Worm (Caenorhabditis elegans) whole organism, late embryonic: Measurements from ENCODE around the gene C45G7.13.

Experiments
- F13H6.1 ChIP-seq: sonication (generic microtip); optimal IDR thresholded peaks from 2 replicates; lab custom pipeline; 2016; ENCODE audit warnings: missing genetic modification characterization, missing compliant biosample characterization
- K09A11.1 ChIP-seq: sonication (generic microtip); optimal IDR thresholded peaks from 2 replicates; lab custom pipeline; 2017; ENCODE audit warnings: antibody characterized with exemption, mild to moderate bottlenecking, missing genetic modification characterization, missing compliant biosample characterization; ENCODE audit not compliant: insufficient read depth
- ama-1 ChIP-seq: fragments of 150-350 bp; optimal IDR thresholded peaks from 2 replicates; lab custom pipeline; 2014
- ceh-45 ChIP-seq: fragments of 200-800 bp; sonication (Bioruptor generic); IDR thresholded peaks from 2 replicates; pipeline ENCODE4 v1.3.6; 2022; ENCODE audit warnings: missing genetic modification reagents, missing genetic modification characterization, missing compliant biosample characterization
- dve-1 ChIP-seq: sonication (generic microtip); optimal IDR thresholded peaks from 2 replicates; lab custom pipeline; 2017; ENCODE audit warnings: antibody characterized with exemption, mild to moderate bottlenecking, missing genetic modification characterization, missing compliant biosample characterization
- hlh-15 ChIP-seq: sonication (generic microtip); optimal IDR thresholded peaks from 2 replicates; lab custom pipeline; 2016; ENCODE audit warnings: missing genetic modification characterization, missing compliant biosample characterization
- lin-11 ChIP-seq: fragments of 200-800 bp; sonication (Bioruptor generic); optimal IDR thresholded peaks from 2 replicates; lab custom pipeline; 2018; ENCODE audit warnings: mild to moderate bottlenecking, missing genetic modification characterization, missing compliant biosample characterization
- npax-4 ChIP-seq: sonication (generic microtip); optimal IDR thresholded peaks from 2 replicates; lab custom pipeline; 2016; ENCODE audit warnings: missing genetic modification characterization, missing compliant biosample characterization
- pha-2 ChIP-seq: sonication (generic microtip); optimal IDR thresholded peaks from 2 replicates; lab custom pipeline; 2017; ENCODE audit warnings: mild to moderate bottlenecking, missing genetic modification characterization, missing compliant biosample characterization
- sox-2 ChIP-seq: fragments of 200-800 bp; sonication (Bioruptor generic); IDR thresholded peaks from 2 replicates; pipeline ENCODE4 v1.3.6; 2022; ENCODE audit warnings: missing genetic modification reagents, missing genetic modification characterization, missing compliant biosample characterization
- syd-9 ChIP-seq: sonication (generic microtip); optimal IDR thresholded peaks from 2 replicates; lab custom pipeline; 2016; ENCODE audit warnings: mild to moderate bottlenecking, missing genetic modification characterization, moderate library complexity, missing compliant biosample characterization
- tbx-2 ChIP-seq: sonication (generic microtip); optimal IDR thresholded peaks from 2 replicates; lab custom pipeline; 2016; ENCODE audit warnings: missing genetic modification characterization, missing compliant biosample characterization
- unc-3 ChIP-seq, 2 experiments: fragments of 200-800 bp in 1 of 2; sonication (Bioruptor generic) in 1 of 2; sonication (generic microtip) in 1 of 2; conservative IDR thresholded peaks in 1 of 2; optimal IDR thresholded peaks in 1 of 2; 2 replicates each; pipeline versions ENCODE4 v1.3.6 to Lab custom; 2016 to 2022; ENCODE audit warnings: missing compliant biosample characterization in 2 of 2, missing genetic modification characterization in 2 of 2, missing genetic modification reagents in 1 of 2
- unc-86 ChIP-seq: sonication (generic microtip); optimal IDR thresholded peaks from 2 replicates; lab custom pipeline; 2016; ENCODE audit warnings: missing genetic modification characterization, missing compliant biosample characterization

- TF ChIP-seq lin-11 (tag; lab: Kevin White, UChicago) = no peak
- TF ChIP-seq dve-1 = no peak
- no peak for TF ChIP-seq ama-1
- no peak for TF ChIP-seq K09A11.1 (tag; lab: Kevin White, UChicago)
- TF ChIP-seq unc-3 (GFP tag; conservative IDR thresholded peaks at IDR 0.05; lab: Robert Waterston, UW) = no peak
- TF ChIP-seq unc-3 (tag; optimal IDR thresholded peaks at IDR 0.05; lab: Kevin White, UChicago) = no peak
- no peak for TF ChIP-seq tbx-2 (tag; lab: Kevin White, UChicago)
- TF ChIP-seq pha-2 (tag; lab: Kevin White, UChicago) = no peak
- TF ChIP-seq F13H6.1 = no peak
- no peak for TF ChIP-seq ceh-45 (GFP tag; lab: Robert Waterston, UW)
- TF ChIP-seq hlh-15 = no peak
- TF ChIP-seq sox-2 (GFP tag; lab: Robert Waterston, UW) = no peak
- no peak for TF ChIP-seq unc-86 (tag; lab: Kevin White, UChicago)
- TF ChIP-seq npax-4 (tag; lab: Kevin White, UChicago) = no peak
- TF ChIP-seq syd-9 (tag; lab: Kevin White, UChicago) = no peak
Observed at ce11 chrIV:2481955-2482354, 30.8 kb upstream of the C45G7.13 start, which contains the start of gene Y69A2AL.2.
